Worm (Caenorhabditis elegans) whole organism, late embryonic: ENCODE measurements around the gene srj-29.

Experiments
- K02D7.2 ChIP-seq: sonication (generic microtip); optimal IDR thresholded peaks from 2 replicates; lab custom pipeline; 2017; ENCODE audit warnings: mild to moderate bottlenecking, missing genetic modification characterization, missing compliant biosample characterization
- ama-1 ChIP-seq: fragments of 150-350 bp; optimal IDR thresholded peaks from 2 replicates; lab custom pipeline; 2014
- ceh-2 ChIP-seq: sonication (generic microtip); optimal IDR thresholded peaks from 2 replicates; lab custom pipeline; 2016; ENCODE audit warnings: missing genotype, missing genetic modification characterization, missing compliant biosample characterization
- ceh-9 ChIP-seq: sonication (generic microtip); optimal IDR thresholded peaks from 2 replicates; lab custom pipeline; 2016; ENCODE audit warnings: mild to moderate bottlenecking, missing genetic modification characterization, inconsistent platforms, missing compliant biosample characterization
- hlh-13 ChIP-seq: fragments of 200-800 bp; sonication (Bioruptor generic); optimal IDR thresholded peaks from 2 replicates; lab custom pipeline; 2018; ENCODE audit warnings: mild to moderate bottlenecking, missing genetic modification characterization, missing compliant biosample characterization
- hlh-15 ChIP-seq: sonication (generic microtip); optimal IDR thresholded peaks from 2 replicates; lab custom pipeline; 2016; ENCODE audit warnings: missing genetic modification characterization, missing compliant biosample characterization
- nhr-11 ChIP-seq: fragments of 150-350 bp; optimal IDR thresholded peaks from 2 replicates; lab custom pipeline; 2014; ENCODE audit warnings: missing biosample characterization, missing genetic modification characterization
- pax-1 ChIP-seq: fragments of 150-350 bp; optimal IDR thresholded peaks from 2 replicates; lab custom pipeline; 2014; ENCODE audit warnings: missing biosample characterization, missing genetic modification characterization
- pros-1 ChIP-seq: fragments of 150-350 bp; optimal IDR thresholded peaks from 2 replicates; lab custom pipeline; 2014; ENCODE audit warnings: missing biosample characterization, missing genetic modification reagents, missing genetic modification characterization
- sdc-2 ChIP-seq: sonication (generic microtip); optimal IDR thresholded peaks from 2 replicates; lab custom pipeline; 2016; ENCODE audit warnings: missing genotype, missing genetic modification characterization, missing compliant biosample characterization
- tbx-7 ChIP-seq: sonication (generic microtip); optimal IDR thresholded peaks from 2 replicates; lab custom pipeline; 2016; ENCODE audit warnings: missing genotype, missing genetic modification characterization, missing compliant biosample characterization
- unc-55 ChIP-seq: sonication (generic microtip); optimal IDR thresholded peaks from 2 replicates; lab custom pipeline; 2017; ENCODE audit warnings: missing biosample characterization, missing genetic modification reagents, missing genetic modification characterization
- unc-86 ChIP-seq: sonication (generic microtip); optimal IDR thresholded peaks from 2 replicates; lab custom pipeline; 2016; ENCODE audit warnings: missing genetic modification characterization, missing compliant biosample characterization

- no peak for TF ChIP-seq ama-1
- TF ChIP-seq tbx-7 (tag; lab: Kevin White, UChicago), result no peak
- TF ChIP-seq sdc-2 (tag; lab: Kevin White, UChicago), result no peak
- no peak for TF ChIP-seq hlh-15 (tag; lab: Kevin White, UChicago)
- TF ChIP-seq pros-1 (tag; lab: Kevin White, UChicago), result no peak
- no peak for TF ChIP-seq ceh-9 (tag; lab: Kevin White, UChicago)
- TF ChIP-seq hlh-13 (GFP tag; lab: Kevin White, UChicago), result no peak
- no peak for TF ChIP-seq ceh-2 (tag; lab: Kevin White, UChicago)
- TF ChIP-seq unc-55 (GFP tag; lab: Kevin White, UChicago), result no peak
- TF ChIP-seq unc-86 (tag; lab: Kevin White, UChicago), result no peak
- no peak for TF ChIP-seq pax-1 (tag; lab: Kevin White, UChicago)
- TF ChIP-seq K02D7.2 (tag; lab: Kevin White, UChicago), result no peak
- no peak for TF ChIP-seq nhr-11
These were observed 26.3 kb upstream of the srj-29 start, which contains the start of gene best-12 for ce11 chrV:16049177-16049576.
